Worm (Caenorhabditis elegans) whole organism, L2 larva: ENCODE measurements around the gene Y57E12B.11.

Experiments used
- R02D3.7 ChIP-seq: fragments of 150-350 bp; optimal IDR thresholded peaks from 2 replicates; lab custom pipeline; 2014; ENCODE audit warnings: missing biosample characterization, missing genetic modification characterization
- dmd-4 ChIP-seq: sonication (generic microtip); optimal IDR thresholded peaks from 2 replicates; lab custom pipeline; 2017; ENCODE audit warnings: missing biosample characterization, missing genetic modification characterization
- unc-62 ChIP-seq: fragments of 150-350 bp; optimal IDR thresholded peaks from 2 replicates; lab custom pipeline; 2014; ENCODE audit warnings: missing biosample characterization, missing genetic modification reagents, missing genetic modification characterization
- zag-1 ChIP-seq: fragments of 150-350 bp; optimal IDR thresholded peaks from 2 replicates; lab custom pipeline; 2014; ENCODE audit warnings: missing biosample characterization, missing genetic modification characterization

DNA sequence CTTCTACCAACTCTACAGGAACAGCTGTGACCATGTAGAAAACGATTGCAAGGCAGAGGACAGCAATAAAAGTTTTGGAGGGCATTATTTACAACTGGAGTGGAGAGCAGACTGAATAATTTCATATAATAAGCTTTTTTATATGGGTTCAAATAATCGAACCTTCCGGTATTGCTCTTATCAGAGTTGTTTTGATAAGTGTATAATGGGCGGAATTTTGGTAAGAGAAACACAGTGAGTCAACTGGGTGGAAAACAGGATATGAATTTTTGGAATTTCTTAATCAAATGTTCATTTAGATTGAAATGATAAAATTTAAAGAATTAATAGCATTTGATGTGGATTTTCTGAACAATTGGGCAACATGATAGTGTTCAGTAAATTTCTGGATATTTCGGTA lies at the start of gene Y57E12B.11:
- TF ChIP-seq dmd-4, result no peak
- no peak for TF ChIP-seq unc-62
- no peak for TF ChIP-seq zag-1 (tag; lab: Kevin White, UChicago)
- TF ChIP-seq R02D3.7 (tag; lab: Kevin White, UChicago), result no peak
